Worm (Caenorhabditis elegans) whole organism, L1 larva: Measurements from ENCODE around the gene ceh-87.

Experiments used
- F16B12.6 ChIP-seq: fragments of 150-350 bp; optimal IDR thresholded peaks from 2 replicates; lab custom pipeline; 2014; ENCODE audit warnings: missing biosample characterization, missing genetic modification characterization
- aha-1 ChIP-seq: fragments of 150-350 bp; optimal IDR thresholded peaks from 2 replicates; lab custom pipeline; 2014; ENCODE audit warnings: missing biosample characterization, missing genetic modification characterization
- alr-1 ChIP-seq: fragments of 200-800 bp; sonication (Bioruptor generic); optimal IDR thresholded peaks from 2 replicates; lab custom pipeline; 2018; ENCODE audit warnings: borderline replicate concordance, mild to moderate bottlenecking, missing genetic modification characterization, missing compliant biosample characterization
- ama-1 ChIP-seq: fragments of 150-350 bp; optimal IDR thresholded peaks from 2 replicates; lab custom pipeline; 2014
- ceh-63 ChIP-seq: fragments of 200-800 bp; sonication (Bioruptor generic); optimal IDR thresholded peaks from 2 replicates; lab custom pipeline; 2018; ENCODE audit warnings: mild to moderate bottlenecking, missing genetic modification characterization, missing compliant biosample characterization
- ceh-88 ChIP-seq: fragments of 200-800 bp; sonication (Bioruptor generic); IDR thresholded peaks from 2 replicates; pipeline ENCODE4 v1.3.6; 2022; ENCODE audit warnings: missing genetic modification characterization, missing compliant biosample characterization
- dpl-1 ChIP-seq, 3 experiments: fragments of 150-350 bp in 2 of 3; sonication (generic microtip) in 1 of 3; optimal IDR thresholded peaks; 2 replicates each; lab custom pipeline; 2014 to 2017; ENCODE audit warnings: missing biosample characterization in 3 of 3, missing genetic modification characterization in 3 of 3, missing genetic modification reagents in 3 of 3
- dsc-1 ChIP-seq: sonication (generic microtip); optimal IDR thresholded peaks from 2 replicates; lab custom pipeline; 2016; ENCODE audit warnings: mild to moderate bottlenecking, missing genetic modification characterization, missing compliant biosample characterization
- efl-1 ChIP-seq, 4 experiments: fragments of 150-350 bp; optimal IDR thresholded peaks in 3 of 4; peaks in 1 of 4; 1 replicate in 1 of 4; 2 replicates in 3 of 4; lab custom pipeline; 2014; ENCODE audit warnings: missing biosample characterization in 2 of 4, missing genetic modification characterization in 2 of 4, missing genetic modification reagents in 2 of 4
- efl-3 ChIP-seq: fragments of 200-800 bp; sonication (Bioruptor generic); optimal IDR thresholded peaks from 2 replicates; lab custom pipeline; 2018; ENCODE audit warnings: mild to moderate bottlenecking, missing genetic modification characterization, missing compliant biosample characterization
- egl-13 ChIP-seq: sonication (generic microtip); optimal IDR thresholded peaks from 2 replicates; lab custom pipeline; 2016; ENCODE audit warnings: missing genotype, missing genetic modification reagents, missing genetic modification characterization, missing compliant biosample characterization
- elt-2 ChIP-seq: sonication (generic microtip); optimal IDR thresholded peaks from 2 replicates; lab custom pipeline; 2016; ENCODE audit warnings: missing genetic modification characterization, mild to moderate bottlenecking, inconsistent platforms, missing compliant biosample characterization, missing genetic modification reagents
- elt-3 ChIP-seq, 6 experiments: fragments of 150-350 bp in 1 of 6; sonication (generic microtip); optimal IDR thresholded peaks; 2 replicates each; lab custom pipeline; 2017 to 2018; ENCODE audit warnings: missing biosample characterization in 6 of 6, missing genetic modification characterization in 6 of 6, inconsistent platforms in 1 of 6
- fkh-4 ChIP-seq: sonication (generic microtip); optimal IDR thresholded peaks from 2 replicates; lab custom pipeline; 2016; ENCODE audit warnings: missing compliant biosample characterization, missing genetic modification characterization, borderline replicate concordance
- fkh-8 ChIP-seq: sonication (generic microtip); optimal IDR thresholded peaks from 2 replicates; lab custom pipeline; 2016; ENCODE audit warnings: mild to moderate bottlenecking, missing genetic modification characterization, missing compliant biosample characterization
- grh-1 ChIP-seq: fragments of 200-800 bp; sonication (Bioruptor generic); IDR thresholded peaks from 2 replicates; pipeline ENCODE4 v1.3.6; 2022; ENCODE audit warnings: missing genetic modification reagents, missing genetic modification characterization, missing compliant biosample characterization
- hlh-17 ChIP-seq: fragments of 200-800 bp; sonication (Bioruptor generic); optimal IDR thresholded peaks from 2 replicates; lab custom pipeline; 2018; ENCODE audit warnings: missing genetic modification characterization, mild to moderate bottlenecking, missing compliant biosample characterization, moderate library complexity, borderline replicate concordance
- hlh-4 ChIP-seq: sonication (generic microtip); optimal IDR thresholded peaks from 2 replicates; lab custom pipeline; 2016; ENCODE audit warnings: mild to moderate bottlenecking, missing genetic modification characterization, missing compliant biosample characterization
- irx-1 ChIP-seq: sonication (generic microtip); optimal IDR thresholded peaks from 2 replicates; lab custom pipeline; 2016; ENCODE audit warnings: missing genetic modification characterization, missing compliant biosample characterization
- jun-1 ChIP-seq: fragments of 150-350 bp; optimal IDR thresholded peaks from 2 replicates; lab custom pipeline; 2014; ENCODE audit warnings: missing biosample characterization, missing genetic modification reagents, missing genetic modification characterization
- lir-3 ChIP-seq: sonication (generic microtip); optimal IDR thresholded peaks from 2 replicates; lab custom pipeline; 2016; ENCODE audit warnings: mild to moderate bottlenecking, missing genetic modification characterization, moderate library complexity, missing compliant biosample characterization; ENCODE audit not compliant: poor library complexity
- lsy-2 ChIP-seq, 2 experiments: fragments of 150-350 bp; optimal IDR thresholded peaks; 2 replicates each; lab custom pipeline; 2014; ENCODE audit warnings: missing biosample characterization in 2 of 2, missing genetic modification characterization in 2 of 2
- mdl-1 ChIP-seq, 2 experiments: fragments of 150-350 bp; optimal IDR thresholded peaks; 2 replicates each; lab custom pipeline; 2014 to 2017; ENCODE audit warnings: missing biosample characterization in 2 of 2, missing genetic modification characterization in 2 of 2, inconsistent platforms in 1 of 2
- mef-2 ChIP-seq: fragments of 150-350 bp; optimal IDR thresholded peaks from 2 replicates; lab custom pipeline; 2014; ENCODE audit warnings: missing biosample characterization, missing genetic modification characterization
- mep-1 ChIP-seq: fragments of 150-350 bp; optimal IDR thresholded peaks from 2 replicates; lab custom pipeline; 2014; ENCODE audit warnings: missing biosample characterization, missing genetic modification characterization
- nhr-11 ChIP-seq: fragments of 150-350 bp; optimal IDR thresholded peaks from 2 replicates; lab custom pipeline; 2014; ENCODE audit warnings: missing biosample characterization, missing genetic modification characterization
- nhr-12 ChIP-seq: sonication (generic microtip); optimal IDR thresholded peaks from 2 replicates; lab custom pipeline; 2017; ENCODE audit warnings: missing biosample characterization, missing genetic modification characterization
- nhr-237 ChIP-seq: fragments of 150-350 bp; optimal IDR thresholded peaks from 2 replicates; lab custom pipeline; 2014; ENCODE audit warnings: missing biosample characterization, missing genetic modification characterization
- nhr-47 ChIP-seq: sonication (generic microtip); optimal IDR thresholded peaks from 2 replicates; lab custom pipeline; 2016; ENCODE audit warnings: mild to moderate bottlenecking, missing genetic modification characterization, moderate library complexity, missing compliant biosample characterization
- nhr-71 ChIP-seq: sonication (generic microtip); optimal IDR thresholded peaks from 2 replicates; lab custom pipeline; 2016; ENCODE audit warnings: mild to moderate bottlenecking, missing genetic modification characterization, moderate library complexity, missing compliant biosample characterization
- nhr-76 ChIP-seq: sonication (generic microtip); optimal IDR thresholded peaks from 2 replicates; lab custom pipeline; 2017; ENCODE audit warnings: missing biosample characterization, missing genetic modification characterization
- nhr-77 ChIP-seq: fragments of 150-350 bp; optimal IDR thresholded peaks from 2 replicates; lab custom pipeline; 2014; ENCODE audit warnings: missing biosample characterization, missing genetic modification characterization
- rnt-1 ChIP-seq: sonication (generic microtip); optimal IDR thresholded peaks from 2 replicates; lab custom pipeline; 2016; ENCODE audit warnings: mild to moderate bottlenecking, missing genetic modification characterization, moderate library complexity, missing compliant biosample characterization
- skn-1 ChIP-seq: fragments of 150-350 bp; optimal IDR thresholded peaks from 2 replicates; lab custom pipeline; 2014; ENCODE audit warnings: missing biosample characterization, missing genetic modification characterization
- sptf-1 ChIP-seq: fragments of 150-350 bp; optimal IDR thresholded peaks from 2 replicates; lab custom pipeline; 2014; ENCODE audit warnings: missing biosample characterization, missing genetic modification characterization
- swsn-7 ChIP-seq: sonication (generic microtip); optimal IDR thresholded peaks from 2 replicates; lab custom pipeline; 2016; ENCODE audit warnings: missing genetic modification characterization, missing compliant biosample characterization
- tbx-2 ChIP-seq: sonication (generic microtip); optimal IDR thresholded peaks from 2 replicates; lab custom pipeline; 2016; ENCODE audit warnings: missing genetic modification characterization, missing compliant biosample characterization
- unc-130 ChIP-seq: fragments of 150-350 bp; optimal IDR thresholded peaks from 2 replicates; lab custom pipeline; 2017; ENCODE audit warnings: missing biosample characterization, missing genetic modification characterization, inconsistent platforms
- unc-30 ChIP-seq: sonication (generic microtip); optimal IDR thresholded peaks from 2 replicates; lab custom pipeline; 2017; ENCODE audit warnings: missing biosample characterization, missing genetic modification characterization
- unc-86 ChIP-seq: sonication (generic microtip); optimal IDR thresholded peaks from 2 replicates; lab custom pipeline; 2016; ENCODE audit warnings: missing genetic modification characterization, missing compliant biosample characterization
- vab-15 ChIP-seq: sonication (generic microtip); optimal IDR thresholded peaks from 2 replicates; lab custom pipeline; 2017; ENCODE audit warnings: missing genotype, mild to moderate bottlenecking, missing genetic modification characterization, missing compliant biosample characterization
- xbp-1 ChIP-seq: sonication (generic microtip); optimal IDR thresholded peaks from 2 replicates; lab custom pipeline; 2016; ENCODE audit warnings: missing genetic modification characterization, missing compliant biosample characterization
- zag-1 ChIP-seq: fragments of 150-350 bp; optimal IDR thresholded peaks from 2 replicates; lab custom pipeline; 2014; ENCODE audit warnings: missing biosample characterization, missing genetic modification characterization
- zip-4 ChIP-seq: fragments of 200-800 bp; sonication (Bioruptor generic); optimal IDR thresholded peaks from 2 replicates; lab custom pipeline; 2018; ENCODE audit warnings: mild to moderate bottlenecking, missing genetic modification characterization, moderate library complexity, missing compliant biosample characterization
- ztf-11 ChIP-seq, 2 experiments: sonication (generic microtip); optimal IDR thresholded peaks; 2 replicates each; lab custom pipeline; 2016 to 2017; ENCODE audit warnings: missing genetic modification characterization in 2 of 2, missing biosample characterization in 1 of 2, missing compliant biosample characterization in 1 of 2
- ztf-4 ChIP-seq: fragments of 150-350 bp; optimal IDR thresholded peaks from 2 replicates; lab custom pipeline; 2014; ENCODE audit warnings: missing biosample characterization, missing genetic modification characterization

Gene ceh-87

ce11 chrII:2659364-2659763 is 24.7 kb downstream of the ceh-87 start, which contains the start of gene gcy-21:
gcy-21 (plus strand) TSS chrII:2659664.
- TF ChIP-seq irx-1 (tag; lab: Kevin White, UChicago): no peak
- no peak for TF ChIP-seq ztf-11 (tag; optimal IDR thresholded peaks at IDR 0.05; lab: Kevin White, UChicago)
- no peak for TF ChIP-seq rnt-1 (tag; lab: Kevin White, UChicago)
- no peak for TF ChIP-seq xbp-1 (tag; lab: Kevin White, UChicago)
- no peak for TF ChIP-seq efl-1 (optimal IDR thresholded peaks at IDR 0.05; lab: Kevin White, UChicago)
- peak in 1 of 2 experiments; percentile 13 for TF ChIP-seq efl-1 (GFP tag; optimal IDR thresholded peaks at IDR 0.05 in 1 of 2; lab: Kevin White, UChicago)
- no peak for TF ChIP-seq hlh-17
- no peak for TF ChIP-seq sptf-1
- peak; percentile 7 for TF ChIP-seq fkh-8 (tag; lab: Kevin White, UChicago)
- TF ChIP-seq lir-3 (tag; lab: Kevin White, UChicago): no peak
- TF ChIP-seq fkh-4: no peak
- no peak for TF ChIP-seq mef-2 (tag; lab: Kevin White, UChicago)
- TF ChIP-seq, all 84 proteins: peak for 2

ce11 chrII:2656606-2657005 is 27.5 kb downstream of the ceh-87 start, which contains the start of gene sri-47:
sri-47 (plus strand) TSS chrII:2656906.
- TF ChIP-seq unc-30 (tag; lab: Kevin White, UChicago): no peak
- TF ChIP-seq jun-1 (tag; lab: Kevin White, UChicago): no peak
- TF ChIP-seq ceh-63 (GFP tag; lab: Kevin White, UChicago): no peak
- TF ChIP-seq lsy-2 (tag; optimal IDR thresholded peaks at IDR 0.05; lab: Kevin White, UChicago): no peak
- TF ChIP-seq vab-15 (tag; lab: Kevin White, UChicago): no peak
- no peak for TF ChIP-seq alr-1 (tag; lab: Kevin White, UChicago)
- no peak for TF ChIP-seq efl-3 (GFP tag; lab: Kevin White, UChicago)
- no peak for TF ChIP-seq tbx-2 (tag; lab: Kevin White, UChicago)
- no peak for TF ChIP-seq mep-1 (tag; lab: Kevin White, UChicago)
- no peak for TF ChIP-seq zag-1 (tag; lab: Kevin White, UChicago)
- TF ChIP-seq nhr-12: no peak
- no peak for TF ChIP-seq nhr-77 (tag; lab: Kevin White, UChicago)
- TF ChIP-seq nhr-11 (tag; lab: Kevin White, UChicago): no peak
- TF ChIP-seq ceh-88 (GFP tag; lab: Robert Waterston, UW): no peak
- TF ChIP-seq fkh-8 (tag; lab: Kevin White, UChicago): no peak
- TF ChIP-seq nhr-237: no peak

ce11 chrII:2649539-2649938 is 34.6 kb downstream of the ceh-87 start, which contains the start of the genes F22E5.13 and F22E5.6:
F22E5.13 (minus strand) TSS chrII:2649639.
F22E5.6 (plus strand) TSS chrII:2649835.
- TF ChIP-seq mdl-1 (tag; optimal IDR thresholded peaks at IDR 0.05; lab: Kevin White, UChicago) (no peak), dpl-1 (GFP tag; optimal IDR thresholded peaks at IDR 0.05; lab: Kevin White, UChicago) (no peak), skn-1 (tag; lab: Kevin White, UChicago) (no peak), grh-1 (GFP tag; lab: Robert Waterston, UW) (no peak)

- TF ChIP-seq skn-1 (tag; lab: Kevin White, UChicago) (peak; percentile 27), unc-130 (tag; lab: Kevin White, UChicago) (no peak), swsn-7 (tag; lab: Kevin White, UChicago) (peak; percentile 47), rnt-1 (tag; lab: Kevin White, UChicago) (peak; percentile 48), zag-1 (tag; lab: Kevin White, UChicago) (no peak), nhr-47 (tag; lab: Kevin White, UChicago) (peak; percentile 33), hlh-4 (tag; lab: Kevin White, UChicago) (no peak), lir-3 (tag; lab: Kevin White, UChicago) (no peak), egl-13 (tag; lab: Kevin White, UChicago) (no peak), elt-3 (tag; optimal IDR thresholded peaks at IDR 0.05; lab: Kevin White, UChicago) (no peak), zip-4 (GFP tag; lab: Kevin White, UChicago) (no peak), ztf-4 (tag; lab: Kevin White, UChicago) (no peak), ama-1 (lab: Kevin White, UChicago) (no peak), mef-2 (tag; lab: Kevin White, UChicago) (no peak), sptf-1 (no peak), dsc-1 (tag; lab: Kevin White, UChicago) (no peak), fkh-4 (no peak), F16B12.6 (no peak), elt-2 (tag; lab: Kevin White, UChicago) (no peak), unc-86 (tag; lab: Kevin White, UChicago) (no peak), nhr-71 (peak; percentile 61), nhr-76 (tag; lab: Kevin White, UChicago) (no peak), aha-1 (tag; lab: Kevin White, UChicago) (no peak), ceh-88 (GFP tag; lab: Robert Waterston, UW) (no peak), unc-30 (tag; lab: Kevin White, UChicago) (no peak), fkh-8 (tag; lab: Kevin White, UChicago) (peak; percentile 52)
Measured at ce11 chrII:2649015-2649414, 35.1 kb downstream of the ceh-87 start.
